Worm (Caenorhabditis elegans): Measurements from ENCODE around the gene K05F6.4.

DNA sequence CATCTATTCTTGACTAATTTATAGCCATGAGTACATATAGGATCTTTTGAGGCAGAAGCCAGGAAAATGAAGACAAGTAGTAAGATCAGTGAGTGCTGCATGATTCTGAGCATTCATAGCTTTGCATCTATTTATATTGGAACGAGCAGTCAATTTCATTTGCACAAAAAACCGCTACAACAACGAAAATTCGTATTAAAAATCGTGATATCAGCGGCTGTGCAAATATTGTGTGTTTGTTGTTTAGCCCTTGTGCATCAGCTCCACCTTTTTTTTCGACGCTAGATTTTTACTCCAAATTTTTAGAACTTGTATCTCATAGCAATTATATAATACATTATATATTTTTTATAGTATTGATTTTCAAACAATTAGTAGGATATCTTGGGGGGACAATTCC is 40.9 kb downstream of the K05F6.4 start, which contains the start of gene clec-21:
- TF ChIP-seq dao-5 (tag; optimal IDR thresholded peaks at IDR 0.05): no peak
- no peak for TF ChIP-seq W03F9.2 (tag; optimal IDR thresholded peaks at IDR 0.05)
- TF ChIP-seq him-1 (tag; optimal IDR thresholded peaks at IDR 0.05): no peak
